Fruit fly (Drosophila melanogaster): ENCODE data around the gene Ir7f.

Gene Ir7f

DNA sequence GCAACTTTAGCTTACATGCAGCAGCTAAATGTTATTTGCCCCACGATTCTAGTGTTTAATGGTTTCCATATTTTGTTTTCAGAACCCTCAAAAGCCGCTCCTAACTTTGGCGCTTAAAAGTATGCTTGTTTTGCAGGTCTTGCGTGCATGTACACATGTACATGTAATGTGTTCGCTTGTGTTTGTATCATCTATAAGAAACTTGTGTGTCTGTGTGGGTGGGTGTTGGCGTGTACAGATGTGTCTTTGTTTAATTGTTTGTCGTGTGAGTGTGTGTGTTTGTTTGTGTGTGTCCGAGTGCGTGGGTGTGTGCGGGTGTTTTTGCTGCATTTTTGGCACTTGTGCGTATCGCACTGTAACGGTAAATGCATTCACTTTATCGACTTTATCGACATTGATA, 39.2 kb upstream of the Ir7f start:
- no peak for TF ChIP-seq bab1 (GFP tag; optimal IDR thresholded peaks at IDR 0.05)
- TF ChIP-seq CG14711 (tag; optimal IDR thresholded peaks at IDR 0.05) = no peak

- TF ChIP-seq CG12768 (GFP tag; optimal IDR thresholded peaks at IDR 0.05) = peak; percentile 38
- no peak for TF ChIP-seq CG5204 (GFP tag; optimal IDR thresholded peaks at IDR 0.05)
- TF ChIP-seq Hr96 (GFP tag; optimal IDR thresholded peaks at IDR 0.05) = no peak
- peak; percentile 84 for TF ChIP-seq CG7101 (tag; optimal IDR thresholded peaks at IDR 0.05)
- TF ChIP-seq CG7045 (GFP tag; optimal IDR thresholded peaks at IDR 0.05) = no peak
- no peak for TF ChIP-seq kay (GFP tag; ENCODE audit: borderline replicate concordance)
- TF ChIP-seq toe (GFP tag; optimal IDR thresholded peaks at IDR 0.05) = peak; percentile 86
- TF ChIP-seq Clk (GFP tag; optimal IDR thresholded peaks at IDR 0.05) = no peak
- peak; percentile 42 for TF ChIP-seq CG33017 (tag; optimal IDR thresholded peaks at IDR 0.05)
- peak; percentile 84 for TF ChIP-seq Crg-1 (GFP tag; optimal IDR thresholded peaks at IDR 0.05)
- TF ChIP-seq cic (GFP tag; optimal IDR thresholded peaks at IDR 0.05) = peak; percentile 11
- peak; percentile 91 for TF ChIP-seq bab1 (GFP tag; optimal IDR thresholded peaks at IDR 0.05)
- TF ChIP-seq CG1620 (GFP tag; optimal IDR thresholded peaks at IDR 0.05) = peak; percentile 88
- TF ChIP-seq tj (GFP tag; optimal IDR thresholded peaks at IDR 0.05) = peak; percentile 72
- peak; percentile 83 for TF ChIP-seq Mnt (GFP tag; optimal IDR thresholded peaks at IDR 0.05)
- peak; percentile 82 for TF ChIP-seq CG14711 (tag; optimal IDR thresholded peaks at IDR 0.05)
- TF ChIP-seq pad (GFP tag; optimal IDR thresholded peaks at IDR 0.05) = peak; percentile 96
- peak; percentile 92 for TF ChIP-seq ovo (GFP tag; optimal IDR thresholded peaks at IDR 0.05)
- no peak for TF ChIP-seq cnc (optimal IDR thresholded peaks at IDR 0.05)
- peak; percentile 77 for TF ChIP-seq CG11617 (GFP tag; optimal IDR thresholded peaks at IDR 0.05)
Measured at dm6 chrX:7920081-7920688, 36.4 kb upstream of the Ir7f start, which contains the start of the genes hdm and Ykt6. hdm (minus strand) TSS chrX:7920131. Ykt6 (plus strand) TSS chrX:7920409.

dm6 chrX:7911983-7912630, 28.3 kb upstream of the Ir7f start, which contains the start of gene snz:
snz (plus strand) TSS chrX:7912089.
- TF ChIP-seq bab1 (GFP tag; optimal IDR thresholded peaks at IDR 0.05) = peak; percentile 11
- no peak for TF ChIP-seq cnc (optimal IDR thresholded peaks at IDR 0.05)
- no peak for TF ChIP-seq Clk (GFP tag; optimal IDR thresholded peaks at IDR 0.05)
- peak; percentile 62 for TF ChIP-seq cic (GFP tag; optimal IDR thresholded peaks at IDR 0.05)
- no peak for TF ChIP-seq CG1620 (GFP tag; optimal IDR thresholded peaks at IDR 0.05)
- TF ChIP-seq Mnt (GFP tag; optimal IDR thresholded peaks at IDR 0.05) = peak; percentile 35
- no peak for TF ChIP-seq Crg-1 (GFP tag; optimal IDR thresholded peaks at IDR 0.05)
- no peak for TF ChIP-seq pad (GFP tag; optimal IDR thresholded peaks at IDR 0.05)
- no peak for TF ChIP-seq CG7045 (GFP tag; optimal IDR thresholded peaks at IDR 0.05)
- TF ChIP-seq kay (GFP tag; ENCODE audit: borderline replicate concordance) = no peak
- TF ChIP-seq toe (GFP tag; optimal IDR thresholded peaks at IDR 0.05) = no peak
- peak; percentile 38 for TF ChIP-seq CG7101 (tag; optimal IDR thresholded peaks at IDR 0.05)
- no peak for TF ChIP-seq Hr96 (GFP tag; optimal IDR thresholded peaks at IDR 0.05)
- TF ChIP-seq CG12768 (GFP tag; optimal IDR thresholded peaks at IDR 0.05) = no peak
- TF ChIP-seq tj (GFP tag; optimal IDR thresholded peaks at IDR 0.05) = peak; percentile 46
- peak; percentile 18 for TF ChIP-seq CG14711 (tag; optimal IDR thresholded peaks at IDR 0.05)
- TF ChIP-seq CG11617 (GFP tag; optimal IDR thresholded peaks at IDR 0.05) = peak; percentile 20
- TF ChIP-seq CG33017 (tag; optimal IDR thresholded peaks at IDR 0.05) = no peak
- TF ChIP-seq CG5204 (GFP tag; optimal IDR thresholded peaks at IDR 0.05) = no peak
- TF ChIP-seq ovo (GFP tag; optimal IDR thresholded peaks at IDR 0.05) = peak; percentile 50

dm6 chrX:7909482-7909881, 25.7 kb upstream of the Ir7f start:
- TF ChIP-seq CG5204 (GFP tag; optimal IDR thresholded peaks at IDR 0.05) = no peak
- TF ChIP-seq CG14711 (tag; optimal IDR thresholded peaks at IDR 0.05) = no peak

- TF ChIP-seq ovo (GFP tag; optimal IDR thresholded peaks at IDR 0.05) (no peak), tj (GFP tag; optimal IDR thresholded peaks at IDR 0.05) (peak; percentile 96)
Measured at dm6 chrX:7909069-7909389, 25.2 kb upstream of the Ir7f start.

dm6 chrX:7908239-7909068, 24.6 kb upstream of the Ir7f start, which contains the start of the genes dpr14 and spidey:
dpr14 (minus strand) TSS chrX:7908286.
spidey (plus strand) TSS chrX:7908931.
- TF ChIP-seq tj (GFP tag; optimal IDR thresholded peaks at IDR 0.05) = no peak
- peak; percentile 81 for TF ChIP-seq CG7045 (GFP tag; optimal IDR thresholded peaks at IDR 0.05)
- TF ChIP-seq CG7101 (tag; optimal IDR thresholded peaks at IDR 0.05) = peak; percentile 92
- TF ChIP-seq ovo (GFP tag; optimal IDR thresholded peaks at IDR 0.05) = peak; percentile 99
- peak; percentile 71 for TF ChIP-seq Crg-1 (GFP tag; optimal IDR thresholded peaks at IDR 0.05)
- peak; percentile 78 for TF ChIP-seq CG33017 (tag; optimal IDR thresholded peaks at IDR 0.05)
- TF ChIP-seq Mnt (GFP tag; optimal IDR thresholded peaks at IDR 0.05) = peak; percentile 84
- peak; percentile 87 for TF ChIP-seq CG14711 (tag; optimal IDR thresholded peaks at IDR 0.05)
- peak; percentile 99 for TF ChIP-seq pad (GFP tag; optimal IDR thresholded peaks at IDR 0.05)
- peak; percentile 72 for TF ChIP-seq Clk (GFP tag; optimal IDR thresholded peaks at IDR 0.05)
- peak; percentile 2 for TF ChIP-seq kay (GFP tag; ENCODE audit: borderline replicate concordance)
- TF ChIP-seq toe (GFP tag; optimal IDR thresholded peaks at IDR 0.05) = peak; percentile 69
- peak; percentile 84 for TF ChIP-seq CG12768 (GFP tag; optimal IDR thresholded peaks at IDR 0.05)
- peak; percentile 95 for TF ChIP-seq Hr96 (GFP tag; optimal IDR thresholded peaks at IDR 0.05)
- TF ChIP-seq bab1 (GFP tag; optimal IDR thresholded peaks at IDR 0.05) = peak; percentile 88
- TF ChIP-seq cic (GFP tag; optimal IDR thresholded peaks at IDR 0.05) = peak; percentile 55
- peak; percentile 89 for TF ChIP-seq CG11617 (GFP tag; optimal IDR thresholded peaks at IDR 0.05)
- no peak for TF ChIP-seq CG5204 (GFP tag; optimal IDR thresholded peaks at IDR 0.05)
- TF ChIP-seq CG1620 (GFP tag; optimal IDR thresholded peaks at IDR 0.05) = peak; percentile 86
- TF ChIP-seq cnc (optimal IDR thresholded peaks at IDR 0.05) = no peak
